Worm (Caenorhabditis elegans): ENCODE measurements around the gene nhr-273.

nhr-273 gene

ce11 chrII:4460851-4461250 is 25.8 kb downstream of the nhr-273 start, which contains the start of the genes T12C9.7 and vps-18:
T12C9.7 (minus strand) TSS chrII:4460951.
vps-18 (plus strand) TSS chrII:4461130.
- TF ChIP-seq F13H6.1 (tag; optimal IDR thresholded peaks at IDR 0.05), result no peak
- no peak for TF ChIP-seq C38D4.7 (GFP tag; optimal IDR thresholded peaks at IDR 0.05)
- TF ChIP-seq eyg-1 (tag; optimal IDR thresholded peaks at IDR 0.05), result no peak
- no peak for TF ChIP-seq sdc-2 (tag; optimal IDR thresholded peaks at IDR 0.05)
- no peak for TF ChIP-seq ceh-24 (tag; optimal IDR thresholded peaks at IDR 0.05)
- no peak for TF ChIP-seq fax-1 (tag; optimal IDR thresholded peaks at IDR 0.05)
- TF ChIP-seq dve-1 (tag; optimal IDR thresholded peaks at IDR 0.05), result no peak
- TF ChIP-seq ttx-3 (tag; optimal IDR thresholded peaks at IDR 0.05), result no peak

DNA sequence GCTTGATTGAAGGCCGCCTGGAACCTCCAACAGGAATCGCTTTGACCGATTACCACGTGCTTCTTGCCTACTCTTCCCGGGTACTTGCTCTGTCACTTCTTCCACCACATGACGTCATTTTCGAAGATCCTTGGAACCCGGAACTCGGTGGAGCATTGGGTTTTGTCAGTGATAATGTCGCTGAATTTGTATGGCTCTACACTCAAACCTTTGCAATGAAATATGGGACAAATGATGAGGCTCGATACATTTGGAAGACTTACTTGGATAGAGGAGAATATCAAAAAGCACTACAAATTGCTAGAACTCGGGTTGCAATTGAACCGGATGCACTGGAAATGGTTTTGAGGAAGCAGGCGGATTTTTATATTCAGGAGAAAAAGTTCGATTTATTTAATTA is 27.7 kb downstream of the nhr-273 start:
- TF ChIP-seq ceh-19 (GFP tag; optimal IDR thresholded peaks at IDR 0.05), result no peak
- TF ChIP-seq pha-2 (tag; optimal IDR thresholded peaks at IDR 0.05), result no peak
- no peak for TF ChIP-seq dmd-4 (tag; optimal IDR thresholded peaks at IDR 0.05; ENCODE audit: borderline replicate concordance)
- no peak for TF ChIP-seq che-1 (tag; optimal IDR thresholded peaks at IDR 0.05)
- no peak for TF ChIP-seq eyg-1 (tag; optimal IDR thresholded peaks at IDR 0.05)
- no peak for TF ChIP-seq syd-9 (tag; optimal IDR thresholded peaks at IDR 0.05)
- no peak for TF ChIP-seq ets-4 (tag; optimal IDR thresholded peaks at IDR 0.05)
- TF ChIP-seq ceh-2 (tag; optimal IDR thresholded peaks at IDR 0.05), result no peak

- TF ChIP-seq dmd-4 (tag; optimal IDR thresholded peaks at IDR 0.05; ENCODE audit: borderline replicate concordance), result no peak
- no peak for TF ChIP-seq pha-2 (tag; optimal IDR thresholded peaks at IDR 0.05)
- TF ChIP-seq ceh-30 (tag; optimal IDR thresholded peaks at IDR 0.05), result no peak
- no peak for TF ChIP-seq ceh-18 (tag; optimal IDR thresholded peaks at IDR 0.05)
- TF ChIP-seq K09A11.1 (tag; optimal IDR thresholded peaks at IDR 0.05; ENCODE audit: insufficient read depth), result no peak
- no peak for TF ChIP-seq nhr-232 (tag; optimal IDR thresholded peaks at IDR 0.05)
- no peak for TF ChIP-seq nhr-11 (tag; optimal IDR thresholded peaks at IDR 0.05)
- no peak for TF ChIP-seq ahr-1 (tag; optimal IDR thresholded peaks at IDR 0.05)
- TF ChIP-seq pat-9 (tag; optimal IDR thresholded peaks at IDR 0.05), result no peak
- TF ChIP-seq ceh-22 (tag; optimal IDR thresholded peaks at IDR 0.05), result no peak
- no peak for TF ChIP-seq elt-4 (tag; optimal IDR thresholded peaks at IDR 0.05)
- TF ChIP-seq pros-1 (tag; optimal IDR thresholded peaks at IDR 0.05), result no peak
- no peak for TF ChIP-seq ref-2 (tag; optimal IDR thresholded peaks at IDR 0.05)
- no peak for TF ChIP-seq hlh-15 (tag; optimal IDR thresholded peaks at IDR 0.05)
- no peak for TF ChIP-seq ceh-2 (tag; optimal IDR thresholded peaks at IDR 0.05)
These were observed 32.8 kb downstream of the nhr-273 start, which contains the start of gene W06B4.2 for ce11 chrII:4467869-4468268. W06B4.2 (plus strand) TSS chrII:4468169.

- no peak for TF ChIP-seq ceh-45 (GFP tag; IDR thresholded peaks at IDR 0.05)
- no peak for TF ChIP-seq ceh-6 (GFP tag; optimal IDR thresholded peaks at IDR 0.05)
- no peak for TF ChIP-seq odd-2 (tag; optimal IDR thresholded peaks at IDR 0.05)
These were observed 33.9 kb downstream of the nhr-273 start for ce11 chrII:4468897-4469459.

- TF ChIP-seq che-1 (tag; optimal IDR thresholded peaks at IDR 0.05) (no peak), ceh-6 (GFP tag; optimal IDR thresholded peaks at IDR 0.05) (no peak), pros-1 (tag; optimal IDR thresholded peaks at IDR 0.05) (no peak), ceh-2 (tag; optimal IDR thresholded peaks at IDR 0.05) (no peak), hlh-30 (tag; optimal IDR thresholded peaks at IDR 0.05; ENCODE audit: insufficient read depth) (no peak), ceh-9 (tag; optimal IDR thresholded peaks at IDR 0.05) (no peak), ceh-24 (tag; optimal IDR thresholded peaks at IDR 0.05) (no peak), ets-4 (tag; optimal IDR thresholded peaks at IDR 0.05) (no peak), lin-11 (tag; optimal IDR thresholded peaks at IDR 0.05) (no peak), hlh-6 (tag; optimal IDR thresholded peaks at IDR 0.05) (no peak), pat-9 (tag; optimal IDR thresholded peaks at IDR 0.05) (no peak), ztf-16 (tag; optimal IDR thresholded peaks at IDR 0.05) (no peak)
These were observed 36.0 kb downstream of the nhr-273 start, which contains the start of gene W06B4.1 for ce11 chrII:4470972-4471645. W06B4.1 (plus strand) TSS chrII:4471595.

Data from whole organism, late embryonic.